Worm (Caenorhabditis elegans) whole organism, young adult: ENCODE data around the gene R13H9.6.
A peak's percentile ranks its signal among the peaks of the same experiment; 100 is the strongest.
"Not testable (repeated sequence)": the region's sequence is repeated elsewhere in the genome, so short reads cannot be mapped to it uniquely, and the experiment has no call there.

ENCODE experiments used
- B0336.3 ChIP-seq: fragments of 200-800 bp; sonication (Bioruptor generic); IDR thresholded peaks from 2 replicates; pipeline ENCODE4 v1.3.6; 2022; ENCODE audit warnings: missing genetic modification characterization, missing compliant biosample characterization
- C06A6.2 ChIP-seq: fragments of 200-800 bp; sonication (Bioruptor generic); conservative IDR thresholded peaks from 2 replicates; pipeline ENCODE4 v1.3.6; 2022; ENCODE audit warnings: missing genetic modification characterization, missing compliant biosample characterization
- D2030.7 ChIP-seq: fragments of 200-800 bp; sonication (Bioruptor generic); IDR thresholded peaks from 2 replicates; pipeline ENCODE4 v1.3.6; 2022; ENCODE audit warnings: missing genetic modification reagents, missing genetic modification characterization, missing compliant biosample characterization
- F23B12.7 ChIP-seq: sonication (generic microtip); optimal IDR thresholded peaks from 2 replicates; lab custom pipeline; 2017; ENCODE audit warnings: missing genetic modification characterization, mild to moderate bottlenecking, missing compliant biosample characterization, antibody characterized with exemption, moderate library complexity; ENCODE audit not compliant: insufficient read depth
- F33H1.4 ChIP-seq: fragments of 200-800 bp; sonication (Bioruptor generic); IDR thresholded peaks from 2 replicates; pipeline ENCODE4 v1.3.6; 2022; ENCODE audit warnings: missing genetic modification reagents, missing genetic modification characterization, missing compliant biosample characterization
- F49E8.2 ChIP-seq: sonication (generic microtip); optimal IDR thresholded peaks from 3 replicates; lab custom pipeline; 2017; ENCODE audit warnings: missing genetic modification characterization, mild to moderate bottlenecking, missing compliant biosample characterization, antibody characterized with exemption, moderate library complexity; ENCODE audit not compliant: insufficient read depth
- F52B5.7 ChIP-seq: sonication (generic microtip); optimal IDR thresholded peaks from 2 replicates; lab custom pipeline; 2016; ENCODE audit warnings: mild to moderate bottlenecking, missing genetic modification characterization, missing compliant biosample characterization
- Y53G8AR.9 ChIP-seq: fragments of 200-800 bp; sonication (Bioruptor generic); conservative IDR thresholded peaks from 2 replicates; pipeline ENCODE4 v1.3.6; 2022; ENCODE audit warnings: missing genetic modification reagents, missing genetic modification characterization, missing compliant biosample characterization
- Y79H2A.3 ChIP-seq: fragments of 200-800 bp; sonication (Bioruptor generic); conservative IDR thresholded peaks from 2 replicates; pipeline ENCODE4 v1.3.6; 2022; ENCODE audit warnings: missing genetic modification reagents, missing genetic modification characterization, missing compliant biosample characterization
- ZK185.1 ChIP-seq: sonication (generic microtip); optimal IDR thresholded peaks from 2 replicates; lab custom pipeline; 2016; ENCODE audit warnings: mild to moderate bottlenecking, missing genetic modification characterization, missing compliant biosample characterization; ENCODE audit not compliant: poor library complexity, severe bottlenecking
- attf-6 ChIP-seq: fragments of 200-800 bp; sonication (Bioruptor generic); IDR thresholded peaks from 2 replicates; pipeline ENCODE4 v1.3.6; 2022; ENCODE audit warnings: missing genetic modification reagents, missing genetic modification characterization, missing compliant biosample characterization
- cebp-1 ChIP-seq, 2 experiments: fragments of 200-800 bp in 1 of 2; sonication (Bioruptor generic) in 1 of 2; sonication (generic microtip) in 1 of 2; IDR thresholded peaks in 1 of 2; optimal IDR thresholded peaks in 1 of 2; 2 replicates each; pipeline versions ENCODE4 v1.3.6 to Lab custom; 2017 to 2022; ENCODE audit warnings: missing compliant biosample characterization in 2 of 2, missing genetic modification characterization in 2 of 2, mild to moderate bottlenecking in 1 of 2, missing genetic modification reagents in 1 of 2, moderate library complexity in 1 of 2
- ceh-100 ChIP-seq: fragments of 200-800 bp; sonication (Bioruptor generic); IDR thresholded peaks from 2 replicates; pipeline ENCODE4 v1.3.6; 2022; ENCODE audit warnings: missing genetic modification reagents, missing genetic modification characterization, missing compliant biosample characterization
- ceh-91 ChIP-seq: fragments of 200-800 bp; sonication (Bioruptor generic); IDR thresholded peaks from 2 replicates; pipeline ENCODE4 v1.3.6; 2022; ENCODE audit warnings: missing genetic modification reagents, missing genetic modification characterization, missing compliant biosample characterization
- dox-1 ChIP-seq: fragments of 200-800 bp; sonication (Bioruptor generic); IDR thresholded peaks from 2 replicates; pipeline ENCODE4 v1.3.6; 2022; ENCODE audit warnings: missing genetic modification reagents, missing genetic modification characterization, missing compliant biosample characterization
- egl-44 ChIP-seq: fragments of 200-800 bp; sonication (Bioruptor generic); IDR thresholded peaks from 2 replicates; pipeline ENCODE4 v1.3.6; 2022; ENCODE audit warnings: missing genetic modification reagents, missing genetic modification characterization, missing compliant biosample characterization
- egrh-3 ChIP-seq: fragments of 200-800 bp; sonication (Bioruptor generic); IDR thresholded peaks from 2 replicates; pipeline ENCODE4 v1.3.6; 2022; ENCODE audit warnings: missing genetic modification reagents, missing genetic modification characterization, missing compliant biosample characterization
- ekl-4 ChIP-seq: fragments of 200-800 bp; sonication (Bioruptor generic); IDR thresholded peaks from 2 replicates; pipeline ENCODE4 v1.3.6; 2022; ENCODE audit warnings: missing genetic modification reagents, missing genetic modification characterization, missing compliant biosample characterization
- hmg-1.2 ChIP-seq: fragments of 200-800 bp; sonication (Bioruptor generic); IDR thresholded peaks from 2 replicates; pipeline ENCODE4 v1.3.6; 2022; ENCODE audit warnings: missing genetic modification reagents, missing genetic modification characterization, missing compliant biosample characterization
- hsf-1 ChIP-seq: fragments of 200-800 bp; sonication (Bioruptor generic); IDR thresholded peaks from 2 replicates; pipeline ENCODE4 v1.3.6; 2022; ENCODE audit warnings: missing genetic modification reagents, missing genetic modification characterization, missing compliant biosample characterization
- let-526 ChIP-seq: fragments of 200-800 bp; sonication (Bioruptor generic); IDR thresholded peaks from 2 replicates; pipeline ENCODE4 v1.3.6; 2022; ENCODE audit warnings: missing genetic modification reagents, missing genetic modification characterization, missing compliant biosample characterization
- lin-54 ChIP-seq: fragments of 200-800 bp; sonication (Bioruptor generic); optimal IDR thresholded peaks from 2 replicates; lab custom pipeline; 2018; ENCODE audit warnings: mild to moderate bottlenecking, missing genetic modification characterization, missing compliant biosample characterization
- lsl-1 ChIP-seq: fragments of 200-800 bp; sonication (Bioruptor generic); optimal IDR thresholded peaks from 2 replicates; lab custom pipeline; 2018; ENCODE audit warnings: mild to moderate bottlenecking, missing genetic modification characterization, moderate library complexity, missing compliant biosample characterization
- madf-3 ChIP-seq: fragments of 200-800 bp; sonication (Bioruptor generic); IDR thresholded peaks from 2 replicates; pipeline ENCODE4 v1.3.6; 2022; ENCODE audit warnings: missing genetic modification reagents, missing genetic modification characterization, missing compliant biosample characterization
- madf-6 ChIP-seq: fragments of 200-800 bp; sonication (Bioruptor generic); IDR thresholded peaks from 2 replicates; pipeline ENCODE4 v1.3.6; 2022; ENCODE audit warnings: missing genetic modification reagents, missing genetic modification characterization, missing compliant biosample characterization
- mcd-1 ChIP-seq: fragments of 200-800 bp; sonication (Bioruptor generic); IDR thresholded peaks from 2 replicates; pipeline ENCODE4 v1.3.6; 2022; ENCODE audit warnings: missing genetic modification reagents, missing genetic modification characterization, missing compliant biosample characterization
- nhr-80 ChIP-seq: sonication (generic microtip); optimal IDR thresholded peaks from 2 replicates; lab custom pipeline; 2016; ENCODE audit warnings: missing genetic modification characterization, missing compliant biosample characterization
- nhr-90 ChIP-seq: sonication (generic microtip); optimal IDR thresholded peaks from 2 replicates; lab custom pipeline; 2016; ENCODE audit warnings: missing genotype, mild to moderate bottlenecking, missing genetic modification characterization, missing compliant biosample characterization
- rcor-1 ChIP-seq: fragments of 200-800 bp; sonication (Bioruptor generic); IDR thresholded peaks from 2 replicates; pipeline ENCODE4 v1.3.6; 2022; ENCODE audit warnings: missing genetic modification reagents, missing genetic modification characterization, missing compliant biosample characterization
- rpc-1 ChIP-seq, 2 experiments: fragments of 150-350 bp in 1 of 2; sonication (generic microtip) in 1 of 2; optimal IDR thresholded peaks; 2 replicates each; lab custom pipeline; 2014 to 2018; ENCODE audit warnings: missing biosample characterization in 1 of 2, missing genetic modification characterization in 1 of 2, missing genetic modification reagents in 1 of 2, missing genotype in 1 of 2
- sea-2 ChIP-seq: fragments of 200-800 bp; sonication (Bioruptor generic); IDR thresholded peaks from 2 replicates; pipeline ENCODE4 v1.3.6; 2022; ENCODE audit warnings: missing genetic modification characterization, missing compliant biosample characterization
- snpc-1.1 ChIP-seq: sonication (generic microtip); optimal IDR thresholded peaks from 2 replicates; lab custom pipeline; 2017; ENCODE audit warnings: missing genetic modification characterization, mild to moderate bottlenecking, missing compliant biosample characterization, antibody characterized with exemption, moderate library complexity, missing genotype, missing genetic modification reagents; ENCODE audit not compliant: insufficient read depth
- snpc-3.4 ChIP-seq: sonication (generic microtip); optimal IDR thresholded peaks from 2 replicates; lab custom pipeline; 2017; ENCODE audit warnings: missing genetic modification characterization, mild to moderate bottlenecking, missing compliant biosample characterization, antibody characterized with exemption, moderate library complexity, missing genotype, missing genetic modification reagents
- snpc-4 ChIP-seq, 5 experiments: fragments of 150-350 bp in 1 of 5; sonication (generic microtip) in 4 of 5; optimal IDR thresholded peaks; 2 replicates each; lab custom pipeline; 2014 to 2018; ENCODE audit warnings: missing genetic modification characterization in 5 of 5, missing biosample characterization in 3 of 5, antibody characterized with exemption in 2 of 5, mild to moderate bottlenecking in 2 of 5, missing compliant biosample characterization in 2 of 5, missing genotype in 2 of 5, moderate library complexity in 2 of 5, missing genetic modification reagents in 1 of 5
- tbp1 ChIP-seq: fragments of 200-800 bp; sonication (Bioruptor generic); optimal IDR thresholded peaks from 2 replicates; lab custom pipeline; 2018; ENCODE audit warnings: mild to moderate bottlenecking, missing genetic modification characterization, missing compliant biosample characterization
- ztf-18 ChIP-seq: sonication (generic microtip); optimal IDR thresholded peaks from 2 replicates; lab custom pipeline; 2016; ENCODE audit warnings: missing genotype, mild to moderate bottlenecking, missing genetic modification characterization, missing compliant biosample characterization
- ztf-22 ChIP-seq: fragments of 200-800 bp; sonication (Bioruptor generic); optimal IDR thresholded peaks from 2 replicates; lab custom pipeline; 2018; ENCODE audit warnings: mild to moderate bottlenecking, missing genetic modification characterization, moderate library complexity, missing compliant biosample characterization
- ztf-28 ChIP-seq: fragments of 200-800 bp; sonication (Bioruptor generic); IDR thresholded peaks from 2 replicates; pipeline ENCODE4 v1.3.6; 2022; ENCODE audit warnings: missing genetic modification reagents, missing genetic modification characterization, missing compliant biosample characterization

The R13H9.6 gene

DNA sequence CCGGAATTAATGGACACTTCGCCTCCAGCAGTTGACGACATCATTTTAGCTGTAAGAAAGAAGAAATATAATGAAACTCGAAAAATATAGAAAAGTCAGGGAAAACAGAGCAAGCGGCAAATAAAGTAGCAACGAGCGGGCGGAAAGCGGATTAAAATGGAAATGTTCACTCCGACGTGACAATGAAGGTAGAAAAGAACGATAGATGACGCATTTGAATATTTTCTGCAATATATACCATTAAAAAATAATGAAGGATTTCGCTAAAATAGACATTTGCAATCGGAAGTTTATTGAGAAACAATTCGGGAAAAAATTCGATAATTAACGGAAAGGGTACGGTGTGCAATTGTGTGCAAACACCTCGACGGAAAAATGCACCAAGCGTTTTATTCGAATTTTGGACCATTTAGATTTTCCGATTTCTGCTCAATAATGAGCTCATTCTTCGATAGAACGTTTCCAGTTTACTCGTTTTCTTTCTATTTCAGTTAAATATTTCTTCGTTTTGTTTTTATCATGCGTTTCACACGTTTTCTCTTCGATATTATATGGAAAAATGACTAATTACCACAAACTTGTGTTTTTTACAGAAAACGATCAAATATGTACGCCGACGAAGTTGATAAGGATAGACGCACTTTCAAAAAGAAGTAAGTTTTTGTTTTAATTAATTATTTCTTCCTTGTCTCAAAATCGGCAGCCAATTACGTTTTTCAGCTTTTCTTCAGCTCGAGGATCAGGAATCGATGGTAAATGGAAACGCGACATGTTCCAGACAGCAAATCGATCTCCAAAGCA, 22.8 kb upstream of the R13H9.6 start, which contains the start of the genes snpn-1 and C02B10.4:
Gene snpn-1 (minus strand): TSS at position 51 of the 801 bp plus-strand sequence.
Gene C02B10.4 (plus strand): TSS at position 594 of the 801 bp plus-strand sequence.
- TF ChIP-seq sea-2, result no peak
- TF ChIP-seq dox-1, result no peak
- TF ChIP-seq let-526 (GFP tag; lab: Robert Waterston, UW), result no peak
- no peak for TF ChIP-seq rpc-1 (optimal IDR thresholded peaks at IDR 0.05; lab: Kevin White, UChicago)
- no peak for TF ChIP-seq rpc-1 (tag; optimal IDR thresholded peaks at IDR 0.05; lab: Kevin White, UChicago)
- no peak for TF ChIP-seq D2030.7
- TF ChIP-seq F52B5.7, result no peak
- TF ChIP-seq tbp1 (GFP tag; lab: Kevin White, UChicago), result peak; percentile 8
- peak; percentile 15 for TF ChIP-seq snpc-4 (GFP tag; optimal IDR thresholded peaks at IDR 0.05; lab: Kevin White, UChicago)
- TF ChIP-seq snpc-4 (tag; optimal IDR thresholded peaks at IDR 0.05; lab: Kevin White, UChicago), result peak in 3 of 4 experiments; percentile 7 to 73 (median 71)
- no peak for TF ChIP-seq cebp-1 (GFP tag; IDR thresholded peaks at IDR 0.05; lab: Robert Waterston, UW)
- TF ChIP-seq cebp-1 (tag; optimal IDR thresholded peaks at IDR 0.05; lab: Kevin White, UChicago), result peak; percentile 8
- TF ChIP-seq lsl-1 (GFP tag; lab: Kevin White, UChicago), result peak; percentile 76
- TF ChIP-seq Y79H2A.3 (GFP tag; lab: Robert Waterston, UW), result no peak
- TF ChIP-seq C06A6.2, result no peak
- no peak for TF ChIP-seq ztf-22 (GFP tag; lab: Kevin White, UChicago)
- TF ChIP-seq nhr-90, result no peak
- peak; percentile 10 for TF ChIP-seq F23B12.7 (tag; lab: Kevin White, UChicago)

DNA sequence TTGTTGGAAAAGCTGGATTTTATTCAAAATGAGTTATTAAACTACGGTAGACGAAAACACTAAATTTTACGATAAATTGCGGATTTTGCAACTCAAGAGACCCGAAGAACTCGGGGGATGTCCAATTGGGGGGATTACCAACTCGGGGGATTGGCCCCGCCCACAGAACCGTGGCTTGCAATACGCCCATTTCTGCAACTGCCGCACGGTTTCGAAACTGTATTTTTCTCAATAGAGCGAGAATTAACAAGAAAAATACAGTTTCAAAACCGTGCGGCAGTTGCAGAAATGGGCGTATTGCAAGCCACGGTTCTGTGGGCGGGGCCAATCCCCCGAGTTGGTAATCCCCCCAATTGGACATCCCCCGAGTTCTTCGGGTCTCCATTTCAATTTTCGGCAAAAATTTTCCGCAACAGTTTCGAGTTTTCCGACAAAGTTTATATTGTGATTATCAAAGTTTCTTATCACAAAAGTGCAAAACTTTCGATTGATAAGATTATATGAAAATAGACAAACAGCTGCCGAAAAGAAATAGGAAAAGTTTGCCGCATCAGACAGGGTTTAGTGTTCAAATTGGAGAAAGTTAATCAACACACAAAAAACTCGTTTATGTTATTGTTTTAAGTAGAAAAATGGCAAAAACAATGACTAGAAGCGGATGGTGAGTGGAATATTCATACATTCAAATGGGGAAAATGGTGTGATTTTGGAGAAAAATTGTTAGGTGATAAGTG, 21.5 kb upstream of the R13H9.6 start:
- TF ChIP-seq F49E8.2 (tag; lab: Kevin White, UChicago) (peak; percentile 81), B0336.3 (GFP tag; lab: Robert Waterston, UW) (peak; percentile 43; the same call in 1 of the 2 replicates), rcor-1 (GFP tag; lab: Robert Waterston, UW) (peak; percentile 27; the same call in 1 of the 2 replicates), snpc-4 (GFP tag; optimal IDR thresholded peaks at IDR 0.05; lab: Kevin White, UChicago) (peak; percentile 30), snpc-4 (tag; optimal IDR thresholded peaks at IDR 0.05; lab: Kevin White, UChicago) (peak in 3 of 4 experiments; percentile 14 to 85 (median 81)), ZK185.1 (tag; lab: Kevin White, UChicago) (peak; percentile 14), madf-3 (GFP tag; lab: Robert Waterston, UW) (0 out of 2 replicates have a peak, but pooled peaks have one; percentile 8), ceh-91 (GFP tag; lab: Robert Waterston, UW) (peak; percentile 44; the same call in 1 of the 2 replicates), ztf-18 (tag; lab: Kevin White, UChicago) (peak; percentile 15), ceh-100 (GFP tag; lab: Robert Waterston, UW) (peak; percentile 87), hmg-1.2 (GFP tag; lab: Robert Waterston, UW) (peak; percentile 28; the same call in 1 of the 2 replicates), D2030.7 (peak; percentile 55; the same call in 1 of the 2 replicates), lin-54 (GFP tag; lab: Kevin White, UChicago) (peak; percentile 16), mcd-1 (GFP tag; lab: Robert Waterston, UW) (peak; percentile 82), lsl-1 (GFP tag; lab: Kevin White, UChicago) (peak; percentile 61), dox-1 (peak; percentile 54; the same call in 1 of the 2 replicates), nhr-80 (tag; lab: Kevin White, UChicago) (peak; percentile 61), hsf-1 (GFP tag; lab: Robert Waterston, UW) (0 out of 2 replicates have a peak, but pooled peaks have one; percentile 38), F33H1.4 (GFP tag; lab: Robert Waterston, UW) (peak; percentile 30), egrh-3 (GFP tag; lab: Robert Waterston, UW) (peak; percentile 29; the same call in 1 of the 2 replicates), egl-44 (GFP tag; lab: Robert Waterston, UW) (0 out of 2 replicates have a peak, but pooled peaks have one; percentile 10), snpc-1.1 (tag; lab: Kevin White, UChicago) (peak; percentile 12), Y53G8AR.9 (0 out of 2 replicates have a peak, but pooled peaks have one; percentile 13), ztf-28 (0 out of 2 replicates have a peak, but pooled peaks have one; percentile 31), attf-6 (GFP tag; lab: Robert Waterston, UW) (0 out of 2 replicates have a peak, but pooled peaks have one; percentile 58), madf-6 (GFP tag; lab: Robert Waterston, UW) (peak; percentile 61; the same call in 1 of the 2 replicates), ekl-4 (GFP tag; lab: Robert Waterston, UW) (0 out of 2 replicates have a peak, but pooled peaks have one; percentile 49), cebp-1 (tag; optimal IDR thresholded peaks at IDR 0.05; lab: Kevin White, UChicago) (peak; percentile 18), snpc-3.4 (tag; lab: Kevin White, UChicago) (peak; percentile 26)
- TF ChIP-seq cebp-1 (GFP tag; IDR thresholded peaks at IDR 0.05; lab: Robert Waterston, UW), result not testable (repeated sequence)
